Worm (Caenorhabditis elegans): Measurements from ENCODE around the gene Y39A1A.16.
A peak's percentile ranks its signal among the peaks of the same experiment; 100 is the strongest.

Gene Y39A1A.16

DNA sequence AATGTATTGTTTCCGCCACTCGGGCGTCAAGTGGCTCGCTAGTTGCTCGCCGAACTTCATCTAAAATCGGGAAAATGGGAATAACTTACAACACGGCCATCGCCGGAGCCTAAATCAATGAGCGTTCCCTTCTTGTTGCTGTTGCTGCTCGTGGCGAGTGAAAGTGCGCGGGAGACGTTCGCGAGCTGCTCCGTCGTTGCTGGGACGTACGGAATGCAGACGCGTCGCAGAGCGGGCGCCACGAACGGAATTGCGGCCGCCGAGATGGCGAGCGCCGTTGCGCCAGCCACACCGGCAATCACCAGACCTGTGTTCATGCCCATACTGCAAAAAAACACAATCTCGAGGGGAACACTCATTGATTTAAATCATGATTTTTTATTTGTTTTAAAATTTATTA, 27.4 kb downstream of the Y39A1A.16 start:
- TF ChIP-seq tab-1 (GFP tag; IDR thresholded peaks at IDR 0.05) (0 out of 2 replicates have a peak, but pooled peaks have one; percentile 43), med-1 (GFP tag; optimal IDR thresholded peaks at IDR 0.05; ENCODE audit: insufficient read depth) (no peak), T22C8.4 (GFP tag; IDR thresholded peaks at IDR 0.05) (no peak)

DNA sequence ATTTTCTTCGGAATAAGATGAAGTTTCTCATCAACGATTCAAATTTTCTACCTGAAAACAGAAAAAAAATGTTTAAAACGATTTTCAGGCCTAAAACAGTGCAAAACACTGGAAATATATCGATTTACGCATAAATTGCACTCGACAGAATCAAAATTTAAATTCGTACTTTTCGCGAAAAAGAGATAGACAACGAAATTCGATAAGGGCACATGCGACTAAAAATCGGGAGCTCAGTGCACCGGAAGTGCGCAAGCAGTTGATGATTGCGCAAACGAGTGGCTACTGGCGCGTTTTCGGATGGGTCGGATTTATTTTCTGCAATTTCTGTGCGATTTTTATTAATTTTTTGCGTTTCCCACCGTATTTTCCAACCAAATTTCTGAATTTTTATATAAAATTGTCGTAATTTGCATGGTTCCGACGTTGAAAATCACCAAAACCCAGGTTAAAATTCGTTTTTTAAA, 27.9 kb downstream of the Y39A1A.16 start, which contains the start of the genes Y39A1A.21 and Y39A1A.22:
Gene Y39A1A.21 (minus strand): TSS at position 51 of the 467 bp plus-strand sequence.
Gene Y39A1A.22 (minus strand): TSS at position 57 of the 467 bp plus-strand sequence.
- 0 out of 2 replicates have a peak, but pooled peaks have one; percentile 21 for TF ChIP-seq tab-1 (GFP tag; IDR thresholded peaks at IDR 0.05)
- TF ChIP-seq T22C8.4 (GFP tag; IDR thresholded peaks at IDR 0.05): peak; percentile 47; the same call in 1 of the 2 replicates
- no peak for TF ChIP-seq klf-2 (GFP tag; conservative IDR thresholded peaks at IDR 0.05)
- peak; percentile 55 for TF ChIP-seq med-1 (GFP tag; optimal IDR thresholded peaks at IDR 0.05; ENCODE audit: insufficient read depth)
- peak; percentile 91 for TF ChIP-seq ztf-23 (GFP tag; IDR thresholded peaks at IDR 0.05)
- no peak for TF ChIP-seq cog-1 (tag; optimal IDR thresholded peaks at IDR 0.05)
- 0 out of 2 replicates have a peak, but pooled peaks have one; percentile 15 for TF ChIP-seq ztf-29 (GFP tag; IDR thresholded peaks at IDR 0.05)
- peak; percentile 79; the same call in 1 of the 2 replicates for TF ChIP-seq flt-1 (GFP tag; IDR thresholded peaks at IDR 0.05)
- TF ChIP-seq ref-1 (GFP tag; conservative IDR thresholded peaks at IDR 0.05): no peak

ce11 chrIII:10707461-10707860, 28.4 kb downstream of the Y39A1A.16 start, which contains the start of gene mrpl-12:
TSS of gene mrpl-12 (plus strand) at chrIII:10707761.
- no peak for TF ChIP-seq ztf-29 (GFP tag; IDR thresholded peaks at IDR 0.05)
- TF ChIP-seq ref-1 (GFP tag; conservative IDR thresholded peaks at IDR 0.05): no peak
- TF ChIP-seq cog-1 (tag; optimal IDR thresholded peaks at IDR 0.05): no peak
- no peak for TF ChIP-seq med-1 (GFP tag; optimal IDR thresholded peaks at IDR 0.05; ENCODE audit: insufficient read depth)
- no peak for TF ChIP-seq flt-1 (GFP tag; IDR thresholded peaks at IDR 0.05)
- TF ChIP-seq ztf-23 (GFP tag; IDR thresholded peaks at IDR 0.05): no peak
- no peak for TF ChIP-seq klf-2 (GFP tag; conservative IDR thresholded peaks at IDR 0.05)
- TF ChIP-seq T22C8.4 (GFP tag; IDR thresholded peaks at IDR 0.05): no peak
- no peak for TF ChIP-seq tab-1 (GFP tag; IDR thresholded peaks at IDR 0.05)

DNA sequence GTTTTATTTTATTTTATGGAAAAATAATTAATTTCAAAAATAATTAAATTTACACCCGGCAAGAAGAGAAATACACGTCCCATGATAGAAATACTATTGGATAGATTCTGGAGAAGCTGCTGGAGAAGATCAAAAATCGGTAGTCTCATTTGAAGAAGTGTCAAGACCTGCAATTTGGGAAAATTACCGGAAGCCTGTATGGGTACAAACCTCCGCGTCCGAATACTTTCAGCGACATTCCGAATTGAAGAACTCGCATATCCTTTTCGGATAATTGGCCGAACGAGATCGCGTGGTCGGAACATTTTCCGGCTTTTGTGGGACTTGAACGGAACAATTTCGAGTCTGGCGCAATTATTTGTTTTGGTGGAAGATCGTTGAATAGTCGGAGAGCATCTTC, 29.4 kb downstream of the Y39A1A.16 start:
- TF ChIP-seq med-1 (GFP tag; optimal IDR thresholded peaks at IDR 0.05; ENCODE audit: insufficient read depth) (no peak), tab-1 (GFP tag; IDR thresholded peaks at IDR 0.05) (no peak), cog-1 (tag; optimal IDR thresholded peaks at IDR 0.05) (no peak)

- TF ChIP-seq klf-2 (GFP tag; conservative IDR thresholded peaks at IDR 0.05): no peak
- no peak for TF ChIP-seq cog-1 (tag; optimal IDR thresholded peaks at IDR 0.05)
- no peak for TF ChIP-seq ztf-29 (GFP tag; IDR thresholded peaks at IDR 0.05)
- no peak for TF ChIP-seq T22C8.4 (GFP tag; IDR thresholded peaks at IDR 0.05)
- TF ChIP-seq flt-1 (GFP tag; IDR thresholded peaks at IDR 0.05): no peak
- TF ChIP-seq med-1 (GFP tag; optimal IDR thresholded peaks at IDR 0.05; ENCODE audit: insufficient read depth): no peak
- no peak for TF ChIP-seq ref-1 (GFP tag; conservative IDR thresholded peaks at IDR 0.05)
- no peak for TF ChIP-seq ztf-23 (GFP tag; IDR thresholded peaks at IDR 0.05)
- no peak for TF ChIP-seq tab-1 (GFP tag; IDR thresholded peaks at IDR 0.05)
Observed at ce11 chrIII:10709676-10710075, 30.6 kb downstream of the Y39A1A.16 start.

DNA sequence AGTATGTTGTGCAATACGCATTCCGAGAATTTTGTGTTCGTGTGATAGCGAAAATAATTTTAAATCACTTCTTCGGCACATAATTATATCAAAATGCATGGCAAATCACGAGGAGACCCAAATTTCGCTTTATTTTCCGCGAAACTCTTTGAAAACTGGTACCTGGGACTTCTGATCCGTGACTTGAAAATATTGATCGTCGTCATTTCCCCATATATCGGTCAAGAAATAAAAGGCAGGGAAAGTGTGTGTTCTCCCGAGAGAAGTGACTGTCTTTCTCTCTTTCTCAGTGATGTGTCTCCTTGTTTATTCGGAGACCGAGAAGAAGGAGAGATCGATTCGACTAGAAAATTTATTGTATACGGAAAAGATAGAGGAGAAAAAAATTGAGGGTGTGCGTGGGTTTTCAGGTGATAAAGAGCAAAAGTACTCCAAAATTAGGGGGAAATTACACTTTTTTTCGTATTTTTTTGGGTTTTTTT, 32.2 kb downstream of the Y39A1A.16 start, which contains the start of gene W09D10.5:
Gene W09D10.5 (minus strand): TSS at position 345 of the 482 bp plus-strand sequence.
- TF ChIP-seq flt-1 (GFP tag; IDR thresholded peaks at IDR 0.05): 0 out of 2 replicates have a peak, but pooled peaks have one; percentile 6
- TF ChIP-seq klf-2 (GFP tag; conservative IDR thresholded peaks at IDR 0.05): no peak

- TF ChIP-seq flt-1 (GFP tag; IDR thresholded peaks at IDR 0.05): no peak
- no peak for TF ChIP-seq ref-1 (GFP tag; conservative IDR thresholded peaks at IDR 0.05)
- no peak for TF ChIP-seq T22C8.4 (GFP tag; IDR thresholded peaks at IDR 0.05)
- no peak for TF ChIP-seq klf-2 (GFP tag; conservative IDR thresholded peaks at IDR 0.05)
- TF ChIP-seq med-1 (GFP tag; optimal IDR thresholded peaks at IDR 0.05; ENCODE audit: insufficient read depth): no peak
- TF ChIP-seq ztf-29 (GFP tag; IDR thresholded peaks at IDR 0.05): no peak
- no peak for TF ChIP-seq ztf-23 (GFP tag; IDR thresholded peaks at IDR 0.05)
- TF ChIP-seq cog-1 (tag; optimal IDR thresholded peaks at IDR 0.05): no peak
- no peak for TF ChIP-seq tab-1 (GFP tag; IDR thresholded peaks at IDR 0.05)
Observed at ce11 chrIII:10714541-10714940, 35.5 kb downstream of the Y39A1A.16 start.

DNA sequence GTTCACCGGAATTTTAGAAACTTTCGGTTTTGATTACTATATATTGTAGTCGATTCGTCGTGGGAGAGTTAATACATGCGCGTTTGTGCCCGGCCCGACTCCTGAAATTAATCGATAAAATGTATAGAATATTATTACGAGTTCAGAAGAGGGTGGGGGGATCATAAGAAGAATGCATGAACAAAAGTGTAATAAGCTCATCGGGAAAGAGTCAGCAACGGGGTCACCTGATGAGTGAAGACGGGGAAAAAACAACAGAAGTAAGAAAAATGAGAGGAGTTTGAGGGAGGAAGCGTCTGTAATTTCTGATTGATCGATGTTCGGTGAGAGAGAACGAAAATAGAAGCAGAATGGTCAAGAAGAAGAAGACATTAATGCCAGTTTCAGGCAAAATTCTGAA, 37.0 kb downstream of the Y39A1A.16 start, which contains the start of gene W09D10.4:
Gene W09D10.4 (minus strand): TSS at position 101 of the 400 bp plus-strand sequence.
- TF ChIP-seq flt-1 (GFP tag; IDR thresholded peaks at IDR 0.05) (no peak), cog-1 (tag; optimal IDR thresholded peaks at IDR 0.05) (no peak), ztf-23 (GFP tag; IDR thresholded peaks at IDR 0.05) (no peak), med-1 (GFP tag; optimal IDR thresholded peaks at IDR 0.05; ENCODE audit: insufficient read depth) (no peak), ref-1 (GFP tag; conservative IDR thresholded peaks at IDR 0.05) (no peak), tab-1 (GFP tag; IDR thresholded peaks at IDR 0.05) (no peak), T22C8.4 (GFP tag; IDR thresholded peaks at IDR 0.05) (no peak), klf-2 (GFP tag; conservative IDR thresholded peaks at IDR 0.05) (no peak)

- TF ChIP-seq tab-1 (GFP tag; IDR thresholded peaks at IDR 0.05): no peak
Observed at ce11 chrIII:10717479-10717878, 38.4 kb downstream of the Y39A1A.16 start.

DNA sequence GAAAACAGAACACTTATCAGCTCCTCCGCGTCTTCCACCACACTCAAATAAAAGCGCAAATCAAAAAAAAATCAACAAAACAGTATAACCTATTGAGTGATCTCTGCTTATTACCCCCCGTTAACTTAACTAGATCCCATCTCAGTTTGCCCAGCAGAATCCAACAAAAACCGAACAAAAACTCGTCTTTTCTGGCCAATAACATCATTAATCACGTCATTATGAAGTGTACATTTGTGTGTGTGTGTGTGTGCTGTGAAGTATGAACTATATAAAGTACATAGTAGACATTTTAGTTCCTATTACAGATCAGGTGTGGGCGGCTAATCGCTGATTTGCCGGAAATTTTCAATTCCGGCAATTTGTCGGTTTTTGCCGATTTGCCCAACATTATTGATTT, 39.0 kb downstream of the Y39A1A.16 start:
- TF ChIP-seq cog-1 (tag; optimal IDR thresholded peaks at IDR 0.05) (no peak), T22C8.4 (GFP tag; IDR thresholded peaks at IDR 0.05) (no peak), ztf-29 (GFP tag; IDR thresholded peaks at IDR 0.05) (no peak), ztf-23 (GFP tag; IDR thresholded peaks at IDR 0.05) (no peak), tab-1 (GFP tag; IDR thresholded peaks at IDR 0.05) (no peak), ref-1 (GFP tag; conservative IDR thresholded peaks at IDR 0.05) (no peak), med-1 (GFP tag; optimal IDR thresholded peaks at IDR 0.05; ENCODE audit: insufficient read depth) (no peak)

All from whole organism, midembryonic.